Worm (Caenorhabditis elegans): ENCODE measurements around the gene set-16.

Gene set-16

DNA sequence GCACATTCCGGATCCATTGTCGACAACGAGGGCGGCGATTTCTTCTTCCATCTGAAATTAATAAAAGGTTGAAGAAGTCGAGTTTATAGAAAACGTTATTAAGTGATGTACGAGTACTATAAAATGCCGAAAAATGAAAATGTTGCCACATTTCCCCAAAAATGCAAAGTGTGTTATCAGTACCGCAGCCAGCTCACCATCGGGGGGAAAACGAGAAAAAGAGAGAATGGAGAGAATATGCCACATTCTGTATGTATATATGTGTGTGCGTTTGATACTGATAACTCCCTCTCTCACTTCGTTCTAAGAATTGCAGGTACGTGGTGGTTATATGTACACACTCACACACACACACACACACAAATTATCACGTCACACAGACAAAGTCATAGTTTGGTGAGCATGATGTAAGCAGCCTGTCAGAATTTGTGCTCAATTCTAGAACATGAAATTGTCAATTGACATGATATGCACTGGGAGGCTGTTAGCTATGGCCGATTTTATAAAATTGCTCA, 37.6 kb upstream of the set-16 start, which contains the start of gene act-5:
act-5 (minus strand) TSS at position 51 of the 515 bp plus-strand sequence.
- no peak for TF ChIP-seq blmp-1 (tag; optimal IDR thresholded peaks at IDR 0.05)
- no peak for TF ChIP-seq nhr-237 (tag; optimal IDR thresholded peaks at IDR 0.05)
- no peak for TF ChIP-seq drap-1 (GFP tag; optimal IDR thresholded peaks at IDR 0.05)
- no peak for TF ChIP-seq M03D4.4 (tag; optimal IDR thresholded peaks at IDR 0.05)
- TF ChIP-seq nhr-2 (tag; optimal IDR thresholded peaks at IDR 0.05) = no peak

DNA sequence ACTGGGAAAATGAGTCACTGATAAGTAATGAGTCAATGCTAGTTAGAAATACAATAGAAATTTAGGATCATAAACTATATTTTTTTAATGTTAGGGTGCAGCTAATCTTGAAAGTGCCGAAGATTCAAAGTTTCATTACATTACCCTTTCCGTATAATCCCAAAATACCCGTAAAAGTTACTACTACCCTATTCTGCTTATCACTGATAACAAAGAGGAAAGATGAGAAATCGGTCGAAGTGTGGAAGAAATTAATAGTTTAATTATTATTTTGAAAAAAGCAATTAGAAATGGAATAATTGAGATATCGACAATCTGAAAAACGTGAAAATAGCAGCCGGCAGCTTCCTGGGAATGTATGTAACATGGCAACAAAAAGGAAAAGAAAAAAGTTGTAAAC, 36.9 kb upstream of the set-16 start:
- TF ChIP-seq snpc-4 (tag; optimal IDR thresholded peaks at IDR 0.05) = no peak
- no peak for TF ChIP-seq elt-3 (tag; optimal IDR thresholded peaks at IDR 0.05)
- no peak for TF ChIP-seq lsy-2 (tag; optimal IDR thresholded peaks at IDR 0.05)
- TF ChIP-seq elt-1 (tag; optimal IDR thresholded peaks at IDR 0.05; ENCODE audit: borderline replicate concordance, insufficient read depth) = no peak
- TF ChIP-seq pha-4 (tag; optimal IDR thresholded peaks at IDR 0.05) = no peak
- TF ChIP-seq M03D4.4 (tag; optimal IDR thresholded peaks at IDR 0.05) = no peak
- TF ChIP-seq nhr-12 (tag; optimal IDR thresholded peaks at IDR 0.05) = no peak
- TF ChIP-seq drap-1 (GFP tag; optimal IDR thresholded peaks at IDR 0.05) = no peak
- no peak for TF ChIP-seq sem-2 (GFP tag; optimal IDR thresholded peaks at IDR 0.05)
- TF ChIP-seq lin-13 (tag; optimal IDR thresholded peaks at IDR 0.05) = no peak
- TF ChIP-seq zip-8 (tag; optimal IDR thresholded peaks at IDR 0.05) = no peak

DNA sequence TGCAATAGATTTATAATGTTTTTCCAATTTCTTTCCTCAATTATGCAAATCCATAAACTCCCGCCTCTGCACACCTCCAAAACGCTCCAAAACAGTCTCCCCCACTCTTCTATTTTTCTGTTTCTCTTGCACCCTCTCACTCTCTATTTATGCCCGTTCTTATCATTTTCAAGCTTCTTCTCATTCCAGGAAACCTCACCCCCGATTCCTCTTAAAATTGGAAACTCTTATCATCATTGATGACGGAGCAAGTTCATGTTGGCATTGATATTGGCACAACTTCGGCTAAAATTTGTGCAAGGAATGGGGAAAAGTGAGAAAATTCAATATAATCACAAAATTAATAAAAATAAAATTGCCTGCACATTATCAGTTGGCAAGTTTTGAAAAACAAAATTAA, 35.9 kb upstream of the set-16 start, which contains the start of gene shpk-1:
shpk-1 (plus strand) TSS at position 188 of the 400 bp plus-strand sequence.
- no peak for TF ChIP-seq cnd-1 (tag; optimal IDR thresholded peaks at IDR 0.05)
- TF ChIP-seq nhr-12 (tag; optimal IDR thresholded peaks at IDR 0.05) = no peak
- TF ChIP-seq zip-8 (tag; optimal IDR thresholded peaks at IDR 0.05) = no peak
- no peak for TF ChIP-seq ham-2 (GFP tag; optimal IDR thresholded peaks at IDR 0.05)
- no peak for TF ChIP-seq nhr-237 (tag; optimal IDR thresholded peaks at IDR 0.05)
- TF ChIP-seq elt-1 (tag; optimal IDR thresholded peaks at IDR 0.05; ENCODE audit: borderline replicate concordance, insufficient read depth) = no peak
- no peak for TF ChIP-seq sem-2 (GFP tag; optimal IDR thresholded peaks at IDR 0.05)
- TF ChIP-seq unc-62 (GFP tag; optimal IDR thresholded peaks at IDR 0.05) = no peak
- TF ChIP-seq mls-2 (tag; optimal IDR thresholded peaks at IDR 0.05) = no peak
- TF ChIP-seq nhr-76 (tag; optimal IDR thresholded peaks at IDR 0.05) = no peak
- no peak for TF ChIP-seq ztf-11 (tag; optimal IDR thresholded peaks at IDR 0.05)
- TF ChIP-seq lin-32 (GFP tag; optimal IDR thresholded peaks at IDR 0.05) = no peak
- no peak for TF ChIP-seq nhr-28 (tag; optimal IDR thresholded peaks at IDR 0.05)
- TF ChIP-seq lsy-2 (tag; optimal IDR thresholded peaks at IDR 0.05) = no peak
- no peak for TF ChIP-seq pha-4 (tag; optimal IDR thresholded peaks at IDR 0.05)
- TF ChIP-seq flh-1 (GFP tag; optimal IDR thresholded peaks at IDR 0.05) = no peak
- TF ChIP-seq lin-13 (tag; optimal IDR thresholded peaks at IDR 0.05) = no peak
- TF ChIP-seq nhr-2 (tag; optimal IDR thresholded peaks at IDR 0.05) = no peak
- no peak for TF ChIP-seq drap-1 (GFP tag; optimal IDR thresholded peaks at IDR 0.05)
- no peak for TF ChIP-seq hlh-1 (tag; optimal IDR thresholded peaks at IDR 0.05)

DNA sequence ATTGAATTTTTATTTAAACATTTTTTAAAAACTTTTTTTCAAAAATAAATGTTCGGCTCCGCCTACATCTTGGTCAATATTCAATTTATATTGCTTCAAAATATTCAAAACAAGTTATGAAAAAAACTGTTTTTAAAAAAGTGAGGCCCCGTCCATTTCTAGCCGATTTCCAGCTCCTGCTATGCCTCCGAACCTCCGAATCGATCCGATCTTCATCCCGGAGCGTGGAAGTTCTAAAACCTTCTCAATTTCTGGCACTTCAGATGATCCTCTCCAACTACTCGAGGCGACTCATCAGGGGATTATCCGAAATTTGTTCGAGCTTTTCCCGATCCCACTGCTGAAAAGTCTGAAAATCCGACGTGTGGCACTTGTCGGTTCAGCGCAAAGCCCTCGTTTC, 29.5 kb upstream of the set-16 start:
- TF ChIP-seq blmp-1 (tag; optimal IDR thresholded peaks at IDR 0.05) (no peak), zip-8 (tag; optimal IDR thresholded peaks at IDR 0.05) (no peak), hlh-1 (tag; optimal IDR thresholded peaks at IDR 0.05) (no peak), bed-3 (GFP tag; optimal IDR thresholded peaks at IDR 0.05) (no peak), unc-39 (tag; optimal IDR thresholded peaks at IDR 0.05) (no peak), tbx-8 (GFP tag; optimal IDR thresholded peaks at IDR 0.05) (no peak), nhr-12 (tag; optimal IDR thresholded peaks at IDR 0.05) (no peak), ceh-83 (GFP tag; optimal IDR thresholded peaks at IDR 0.05) (no peak), cnd-1 (tag; optimal IDR thresholded peaks at IDR 0.05) (no peak), ceh-43 (GFP tag; optimal IDR thresholded peaks at IDR 0.05) (no peak), lin-32 (GFP tag; optimal IDR thresholded peaks at IDR 0.05) (no peak), ham-2 (GFP tag; optimal IDR thresholded peaks at IDR 0.05) (no peak), nhr-2 (tag; optimal IDR thresholded peaks at IDR 0.05) (no peak), sem-2 (GFP tag; optimal IDR thresholded peaks at IDR 0.05) (no peak), ztf-11 (tag; optimal IDR thresholded peaks at IDR 0.05) (no peak)

DNA sequence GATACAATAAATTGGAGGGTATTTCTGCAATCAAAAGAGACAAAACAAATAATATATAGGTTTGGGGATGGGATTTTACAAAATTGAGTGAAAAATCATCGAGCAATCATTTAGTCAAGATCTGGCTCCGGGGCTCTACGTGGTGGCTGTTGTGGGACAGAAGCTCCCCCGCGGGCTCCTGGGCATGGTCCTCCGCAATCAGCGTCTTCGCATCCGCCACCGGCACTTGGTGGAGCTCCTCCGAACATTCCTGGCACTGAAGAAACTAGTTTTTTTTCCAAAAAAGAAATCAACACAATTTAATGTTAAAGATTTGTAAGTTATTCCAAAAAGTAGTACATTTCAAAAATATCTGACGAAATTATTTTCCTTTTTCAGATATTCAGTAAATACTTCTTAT, 29.0 kb upstream of the set-16 start:
- TF ChIP-seq nhr-2 (tag; optimal IDR thresholded peaks at IDR 0.05) (no peak), cnd-1 (tag; optimal IDR thresholded peaks at IDR 0.05) (no peak), elt-1 (tag; optimal IDR thresholded peaks at IDR 0.05; ENCODE audit: borderline replicate concordance, insufficient read depth) (no peak), lin-13 (tag; optimal IDR thresholded peaks at IDR 0.05) (no peak)
